Worm (Caenorhabditis elegans): Measurements from ENCODE around the gene R04A9.6.

ce11 chrX:402951-403350 lies 5.6 kb downstream of the R04A9.6 start:
- TF ChIP-seq fkh-8 (tag; optimal IDR thresholded peaks at IDR 0.05) (no peak), ztf-11 (tag; optimal IDR thresholded peaks at IDR 0.05) (no peak), lsy-2 (tag; optimal IDR thresholded peaks at IDR 0.05) (no peak), pag-3 (tag; optimal IDR thresholded peaks at IDR 0.05; ENCODE audit: borderline replicate concordance, insufficient read depth) (no peak), F16B12.6 (tag; optimal IDR thresholded peaks at IDR 0.05) (no peak), xbp-1 (tag; optimal IDR thresholded peaks at IDR 0.05) (no peak), lin-39 (tag; optimal IDR thresholded peaks at IDR 0.05) (no peak), lin-13 (GFP tag; optimal IDR thresholded peaks at IDR 0.05) (no peak), nhr-77 (tag; optimal IDR thresholded peaks at IDR 0.05) (no peak), zag-1 (tag; optimal IDR thresholded peaks at IDR 0.05) (no peak)

Measured in whole organism, L1 larva.